Worm (Caenorhabditis elegans) whole organism, L3 larva: Measurements from ENCODE around the gene eif-1.

Source experiments
- R02D3.7 ChIP-seq: fragments of 150-350 bp; optimal IDR thresholded peaks from 2 replicates; lab custom pipeline; 2014; ENCODE audit warnings: missing biosample characterization, missing genetic modification characterization
- ZK546.5 ChIP-seq: sonication (generic microtip); optimal IDR thresholded peaks from 2 replicates; lab custom pipeline; 2017; ENCODE audit warnings: missing biosample characterization, missing genetic modification characterization
- aly-2 ChIP-seq: fragments of 150-350 bp; optimal IDR thresholded peaks from 2 replicates; lab custom pipeline; 2014; ENCODE audit warnings: missing biosample characterization, missing genetic modification characterization
- ama-1 ChIP-seq: fragments of 150-350 bp; optimal IDR thresholded peaks from 2 replicates; lab custom pipeline; 2018
- ceh-16 ChIP-seq: sonication (generic microtip); optimal IDR thresholded peaks from 2 replicates; lab custom pipeline; 2017; ENCODE audit warnings: missing biosample characterization, missing genetic modification characterization
- ceh-28 ChIP-seq: fragments of 150-350 bp; optimal IDR thresholded peaks from 2 replicates; lab custom pipeline; 2014; ENCODE audit warnings: missing biosample characterization, missing genetic modification reagents, missing genetic modification characterization
- ceh-82 ChIP-seq: fragments of 150-350 bp; optimal IDR thresholded peaks from 2 replicates; lab custom pipeline; 2014; ENCODE audit warnings: missing biosample characterization, missing genetic modification characterization
- ceh-9 ChIP-seq: sonication (generic microtip); optimal IDR thresholded peaks from 2 replicates; lab custom pipeline; 2018; ENCODE audit warnings: missing biosample characterization, missing genetic modification characterization
- daf-12 ChIP-seq: fragments of 150-350 bp; optimal IDR thresholded peaks from 2 replicates; lab custom pipeline; 2014; ENCODE audit warnings: missing biosample characterization, missing genetic modification reagents, missing genetic modification characterization
- egl-27 ChIP-seq: sonication (generic microtip); optimal IDR thresholded peaks from 4 replicates; lab custom pipeline; 2017; ENCODE audit warnings: missing biosample characterization, missing genetic modification reagents, missing genetic modification characterization
- egl-5 ChIP-seq: fragments of 150-350 bp; optimal IDR thresholded peaks from 2 replicates; lab custom pipeline; 2017; ENCODE audit warnings: missing biosample characterization, missing genetic modification reagents, missing genetic modification characterization, inconsistent platforms
- elt-1 ChIP-seq: fragments of 150-350 bp; optimal IDR thresholded peaks from 2 replicates; lab custom pipeline; 2014; ENCODE audit warnings: missing biosample characterization, missing genetic modification characterization
- elt-2 ChIP-seq: sonication (generic microtip); optimal IDR thresholded peaks from 2 replicates; lab custom pipeline; 2016; ENCODE audit warnings: missing genetic modification reagents, mild to moderate bottlenecking, missing genetic modification characterization, missing compliant biosample characterization
- elt-3 ChIP-seq, 3 experiments: fragments of 150-350 bp in 1 of 3; sonication (generic microtip) in 2 of 3; optimal IDR thresholded peaks; 2 replicates in 2 of 3; 4 replicates in 1 of 3; lab custom pipeline; 2014 to 2017; ENCODE audit warnings: missing biosample characterization in 3 of 3, missing genetic modification characterization in 3 of 3
- eor-1 ChIP-seq, 2 experiments: fragments of 150-350 bp; optimal IDR thresholded peaks; 2 replicates each; lab custom pipeline; 2014 to 2018; ENCODE audit warnings: missing biosample characterization in 2 of 2, missing genetic modification characterization in 2 of 2
- fkh-10 ChIP-seq: sonication (generic microtip); optimal IDR thresholded peaks from 2 replicates; lab custom pipeline; 2017; ENCODE audit warnings: missing biosample characterization, missing genetic modification reagents, missing genetic modification characterization
- fkh-2 ChIP-seq: fragments of 150-350 bp; optimal IDR thresholded peaks from 2 replicates; lab custom pipeline; 2014; ENCODE audit warnings: missing biosample characterization, missing genetic modification reagents, missing genetic modification characterization
- fos-1 ChIP-seq: fragments of 150-350 bp; optimal IDR thresholded peaks from 2 replicates; lab custom pipeline; 2014; ENCODE audit warnings: missing biosample characterization, missing genetic modification characterization
- hmg-11 ChIP-seq: sonication (generic microtip); optimal IDR thresholded peaks from 2 replicates; lab custom pipeline; 2016; ENCODE audit warnings: missing genetic modification characterization, missing compliant biosample characterization
- jun-1 ChIP-seq: fragments of 150-350 bp; optimal IDR thresholded peaks from 2 replicates; lab custom pipeline; 2014; ENCODE audit warnings: missing biosample characterization, missing genetic modification reagents, missing genetic modification characterization
- lin-15B ChIP-seq: fragments of 150-350 bp; optimal IDR thresholded peaks from 2 replicates; lab custom pipeline; 2014; ENCODE audit warnings: missing biosample characterization, missing genetic modification characterization
- lin-39 ChIP-seq: fragments of 150-350 bp; optimal IDR thresholded peaks from 2 replicates; lab custom pipeline; 2018; ENCODE audit warnings: missing biosample characterization, missing genetic modification reagents, missing genetic modification characterization
- lsy-12 ChIP-seq: sonication (generic microtip); optimal IDR thresholded peaks from 2 replicates; lab custom pipeline; 2016; ENCODE audit warnings: mild to moderate bottlenecking, missing genetic modification characterization, missing compliant biosample characterization
- mdl-1 ChIP-seq: fragments of 150-350 bp; optimal IDR thresholded peaks from 2 replicates; lab custom pipeline; 2014; ENCODE audit warnings: missing biosample characterization, missing genetic modification characterization
- mml-1 ChIP-seq: fragments of 150-350 bp; sonication (generic microtip); optimal IDR thresholded peaks from 3 replicates; lab custom pipeline; 2014; ENCODE audit warnings: missing biosample characterization, missing genetic modification characterization
- nhr-11 ChIP-seq: fragments of 150-350 bp; optimal IDR thresholded peaks from 2 replicates; lab custom pipeline; 2014; ENCODE audit warnings: missing biosample characterization, missing genetic modification characterization
- nhr-23 ChIP-seq: fragments of 150-350 bp; optimal IDR thresholded peaks from 2 replicates; lab custom pipeline; 2014; ENCODE audit warnings: missing biosample characterization, missing genetic modification reagents, missing genetic modification characterization
- nhr-237 ChIP-seq: fragments of 150-350 bp; optimal IDR thresholded peaks from 2 replicates; lab custom pipeline; 2014; ENCODE audit warnings: missing biosample characterization, missing genetic modification characterization
- nhr-25 ChIP-seq: sonication (generic microtip); optimal IDR thresholded peaks from 2 replicates; lab custom pipeline; 2017; ENCODE audit warnings: missing biosample characterization, missing genetic modification characterization
- nhr-43 ChIP-seq: sonication (generic microtip); optimal IDR thresholded peaks from 2 replicates; lab custom pipeline; 2016; ENCODE audit warnings: mild to moderate bottlenecking, missing genetic modification characterization, missing compliant biosample characterization; ENCODE audit not compliant: poor library complexity, severe bottlenecking
- nhr-67 ChIP-seq: fragments of 150-350 bp; optimal IDR thresholded peaks from 2 replicates; lab custom pipeline; 2014; ENCODE audit warnings: missing biosample characterization, missing genetic modification characterization
- nhr-77 ChIP-seq: fragments of 150-350 bp; optimal IDR thresholded peaks from 2 replicates; lab custom pipeline; 2014; ENCODE audit warnings: missing biosample characterization, missing genetic modification characterization
- pha-4 ChIP-seq: fragments of 150-350 bp; optimal IDR thresholded peaks from 2 replicates; lab custom pipeline; 2014; ENCODE audit warnings: missing biosample characterization, missing genetic modification reagents, missing genetic modification characterization
- pqm-1 ChIP-seq: fragments of 150-350 bp; optimal IDR thresholded peaks from 2 replicates; lab custom pipeline; 2017; ENCODE audit warnings: missing biosample characterization, missing genetic modification characterization, inconsistent platforms
- sea-2 ChIP-seq: fragments of 150-350 bp; sonication (generic microtip); optimal IDR thresholded peaks from 4 replicates; lab custom pipeline; 2014; ENCODE audit warnings: missing biosample characterization, missing genetic modification reagents, missing genetic modification characterization
- skn-1 ChIP-seq: fragments of 150-350 bp; optimal IDR thresholded peaks from 2 replicates; lab custom pipeline; 2014; ENCODE audit warnings: missing biosample characterization, missing genetic modification characterization
- snpc-4 ChIP-seq: fragments of 150-350 bp; optimal IDR thresholded peaks from 2 replicates; lab custom pipeline; 2014; ENCODE audit warnings: missing biosample characterization, missing genetic modification characterization
- unc-39 ChIP-seq: sonication (generic microtip); optimal IDR thresholded peaks from 4 replicates; lab custom pipeline; 2017; ENCODE audit warnings: missing biosample characterization, missing genetic modification characterization
- unc-62 ChIP-seq: fragments of 150-350 bp; sonication (generic microtip); optimal IDR thresholded peaks from 4 replicates; lab custom pipeline; 2014; ENCODE audit warnings: missing biosample characterization, missing genetic modification reagents, missing genetic modification characterization
- zag-1 ChIP-seq: fragments of 150-350 bp; optimal IDR thresholded peaks from 2 replicates; lab custom pipeline; 2014; ENCODE audit warnings: missing biosample characterization, missing genetic modification characterization
- ztf-11 ChIP-seq: fragments of 150-350 bp; optimal IDR thresholded peaks from 2 replicates; lab custom pipeline; 2014; ENCODE audit warnings: missing biosample characterization, missing genetic modification characterization
- ztf-4 ChIP-seq: fragments of 150-350 bp; optimal IDR thresholded peaks from 2 replicates; lab custom pipeline; 2014; ENCODE audit warnings: missing biosample characterization, missing genetic modification characterization

The eif-1 gene

DNA sequence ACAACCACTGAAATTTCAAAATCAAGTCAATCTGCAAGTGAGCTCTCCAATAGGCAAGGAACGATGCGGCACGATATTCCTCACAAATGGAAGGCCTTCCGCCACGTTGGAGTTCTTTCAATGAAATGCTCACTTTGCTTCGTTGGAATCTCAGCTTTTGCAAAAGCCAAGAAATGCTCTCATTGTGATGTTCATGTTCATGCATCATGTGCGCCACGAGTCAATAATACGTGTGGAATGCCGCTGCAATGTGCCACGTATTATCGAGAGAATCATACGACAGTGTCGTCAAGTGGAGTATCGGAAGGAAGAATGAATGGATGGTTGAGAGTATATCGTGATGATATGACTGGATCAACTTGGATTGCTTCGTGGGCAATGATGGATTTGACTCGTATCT is 8.5 kb upstream of the eif-1 start:
- TF ChIP-seq ztf-11 (tag; lab: Kevin White, UChicago) (no peak), ceh-9 (no peak), elt-2 (tag; lab: Kevin White, UChicago) (no peak), snpc-4 (tag; lab: Kevin White, UChicago) (no peak), unc-62 (GFP tag; lab: Kevin White, UChicago) (no peak), pqm-1 (no peak), ztf-4 (tag; lab: Kevin White, UChicago) (no peak), pha-4 (tag; lab: Kevin White, UChicago) (no peak), ceh-82 (tag; lab: Kevin White, UChicago) (no peak), lin-15B (tag; lab: Kevin White, UChicago) (no peak), ceh-28 (tag; lab: Kevin White, UChicago) (no peak), elt-3 (tag; optimal IDR thresholded peaks at IDR 0.05; lab: Kevin White, UChicago) (no peak), nhr-67 (tag; lab: Kevin White, UChicago) (no peak), unc-39 (tag; lab: Kevin White, UChicago) (no peak), ama-1 (lab: Kevin White, UChicago) (no peak), eor-1 (tag; optimal IDR thresholded peaks at IDR 0.05; lab: Kevin White, UChicago) (no peak), zag-1 (tag; lab: Kevin White, UChicago) (no peak), mml-1 (tag; lab: Kevin White, UChicago) (no peak), nhr-43 (no peak)

DNA sequence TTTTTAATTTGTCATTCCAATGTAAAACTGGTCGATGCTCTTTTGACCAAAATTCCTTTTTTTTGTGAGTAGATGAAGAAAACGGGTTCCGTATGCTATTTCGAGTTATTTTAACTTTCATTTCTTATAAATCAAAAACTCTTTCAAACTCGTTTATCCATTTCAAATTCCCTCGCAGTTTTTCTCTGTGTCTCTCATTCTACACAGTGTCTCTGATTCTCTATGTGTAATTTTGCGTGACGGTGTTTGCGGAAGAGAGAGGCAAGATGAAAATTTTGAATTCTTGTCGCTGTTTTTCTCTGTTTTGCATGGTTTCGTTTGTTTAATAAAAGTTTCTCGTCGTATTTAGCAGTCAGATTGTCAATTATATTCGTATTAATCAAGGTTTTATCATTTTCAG is 5.7 kb upstream of the eif-1 start, which contains the start of gene citk-2:
Gene citk-2 (plus strand): TSS at position 399 of the 400 bp plus-strand sequence.
- peak; percentile 51 for TF ChIP-seq lin-39 (tag; lab: Kevin White, UChicago)
- no peak for TF ChIP-seq ceh-16 (tag; lab: Kevin White, UChicago)
- no peak for TF ChIP-seq egl-27 (tag; lab: Kevin White, UChicago)
- TF ChIP-seq fkh-10 = peak; percentile 24
- TF ChIP-seq lsy-12 (tag; lab: Kevin White, UChicago) = peak; percentile 61
- no peak for TF ChIP-seq ceh-9
- TF ChIP-seq mdl-1 = no peak
- peak; percentile 75 for TF ChIP-seq egl-5 (tag; lab: Kevin White, UChicago)
- peak; percentile 92 for TF ChIP-seq nhr-23 (tag; lab: Kevin White, UChicago)
- TF ChIP-seq ceh-82 (tag; lab: Kevin White, UChicago) = peak; percentile 75
- TF ChIP-seq pqm-1 = peak; percentile 19
- peak; percentile 74 for TF ChIP-seq lin-15B (tag; lab: Kevin White, UChicago)
- no peak for TF ChIP-seq elt-2 (tag; lab: Kevin White, UChicago)
- TF ChIP-seq mml-1 (tag; lab: Kevin White, UChicago) = no peak
- no peak for TF ChIP-seq nhr-77 (tag; lab: Kevin White, UChicago)
- TF ChIP-seq elt-3 (tag; optimal IDR thresholded peaks at IDR 0.05; lab: Kevin White, UChicago) = no peak
- no peak for TF ChIP-seq ZK546.5
- peak; percentile 66 for TF ChIP-seq jun-1 (tag; lab: Kevin White, UChicago)
- TF ChIP-seq nhr-67 (tag; lab: Kevin White, UChicago) = peak; percentile 5
- TF ChIP-seq ama-1 (lab: Kevin White, UChicago) = no peak
- TF ChIP-seq nhr-25 = peak; percentile 89
- TF ChIP-seq skn-1 (tag; lab: Kevin White, UChicago) = peak; percentile 79
- peak; percentile 66 for TF ChIP-seq R02D3.7 (tag; lab: Kevin White, UChicago)
- no peak for TF ChIP-seq elt-1 (tag; lab: Kevin White, UChicago)
- no peak for TF ChIP-seq fos-1 (tag; lab: Kevin White, UChicago)
- peak; percentile 90 for TF ChIP-seq nhr-43
- no peak for TF ChIP-seq daf-12 (tag; lab: Kevin White, UChicago)
- no peak for TF ChIP-seq aly-2 (tag; lab: Kevin White, UChicago)
- no peak for TF ChIP-seq hmg-11 (tag; lab: Kevin White, UChicago)

DNA sequence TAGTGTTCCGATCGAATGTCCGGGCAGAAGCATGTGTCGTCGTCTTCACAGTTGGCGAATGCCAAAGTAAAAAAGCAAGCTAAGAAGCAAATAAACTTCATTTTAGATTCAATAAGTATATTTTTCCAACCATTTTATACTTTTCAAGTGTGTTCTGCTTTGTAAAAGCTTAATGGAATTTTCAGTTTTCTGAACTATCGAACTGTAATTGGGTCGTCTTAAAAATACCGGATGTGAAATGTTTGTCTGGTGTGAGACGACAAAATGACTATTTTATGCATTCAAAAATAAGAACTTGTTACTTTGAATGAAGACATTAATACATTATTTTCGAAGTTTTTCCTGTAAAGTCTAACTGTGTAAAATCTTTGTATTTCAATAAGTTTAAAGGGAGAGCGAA is 5.3 kb upstream of the eif-1 start, which contains the start of gene F59A6.11:
Gene F59A6.11 (minus strand): TSS at position 101 of the 400 bp plus-strand sequence.
- TF ChIP-seq elt-3 (tag; optimal IDR thresholded peaks at IDR 0.05; lab: Kevin White, UChicago) = no peak
- TF ChIP-seq mml-1 (tag; lab: Kevin White, UChicago) = no peak
- no peak for TF ChIP-seq ZK546.5
- no peak for TF ChIP-seq nhr-25
- no peak for TF ChIP-seq fos-1 (tag; lab: Kevin White, UChicago)
- TF ChIP-seq ceh-82 (tag; lab: Kevin White, UChicago) = no peak
- no peak for TF ChIP-seq fkh-2 (tag; lab: Kevin White, UChicago)
- no peak for TF ChIP-seq ceh-16 (tag; lab: Kevin White, UChicago)
- no peak for TF ChIP-seq R02D3.7 (tag; lab: Kevin White, UChicago)
- TF ChIP-seq nhr-237 (tag; lab: Kevin White, UChicago) = no peak
- TF ChIP-seq elt-1 (tag; lab: Kevin White, UChicago) = no peak
- TF ChIP-seq ama-1 (lab: Kevin White, UChicago) = no peak
- no peak for TF ChIP-seq nhr-67 (tag; lab: Kevin White, UChicago)
- TF ChIP-seq lsy-12 (tag; lab: Kevin White, UChicago) = no peak
- no peak for TF ChIP-seq nhr-43
- TF ChIP-seq sea-2 (GFP tag; lab: Kevin White, UChicago) = no peak
- no peak for TF ChIP-seq nhr-11 (tag; lab: Kevin White, UChicago)
- TF ChIP-seq, all 47 proteins: peak for 0
